Fruit fly (Drosophila melanogaster): ENCODE measurements around the gene cac.

DNA sequence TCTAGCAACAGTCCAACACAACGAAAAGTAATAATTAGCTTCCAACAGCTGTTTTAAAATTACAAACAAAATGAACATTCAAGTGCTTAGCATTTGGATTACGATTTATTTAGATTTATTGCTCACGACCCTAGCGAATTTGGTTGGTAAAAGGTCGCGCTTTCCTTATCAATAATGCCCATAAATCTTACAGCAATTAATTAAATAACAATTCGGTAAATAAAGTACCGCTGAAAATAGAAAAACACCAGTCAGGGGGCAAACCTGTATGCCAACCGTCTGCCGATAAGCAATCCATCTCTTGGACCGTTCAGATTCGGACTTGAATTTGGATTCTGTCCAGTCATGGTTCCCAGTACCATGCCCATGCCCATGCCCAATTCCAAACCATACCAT, 28.2 kb upstream of the cac start:
- TF ChIP-seq EcR (GFP tag; optimal IDR thresholded peaks at IDR 0.05) (no peak), psq (optimal IDR thresholded peaks at IDR 0.05) (no peak), usp (GFP tag; optimal IDR thresholded peaks at IDR 0.05) (no peak), CG8478 (optimal IDR thresholded peaks at IDR 0.05) (no peak), pan (optimal IDR thresholded peaks at IDR 0.05) (no peak), Dll (optimal IDR thresholded peaks at IDR 0.05) (no peak)

Measured in whole organism.